Worm (Caenorhabditis elegans) whole organism, L2 larva: ENCODE results near the gene mlc-5.

Experiments used
- aly-2 ChIP-seq: fragments of 150-350 bp; optimal IDR thresholded peaks from 2 replicates; lab custom pipeline; 2014; ENCODE audit warnings: missing biosample characterization, missing genetic modification characterization
- dmd-4 ChIP-seq: sonication (generic microtip); optimal IDR thresholded peaks from 2 replicates; lab custom pipeline; 2017; ENCODE audit warnings: missing biosample characterization, missing genetic modification characterization
- nhr-10 ChIP-seq: sonication (generic microtip); optimal IDR thresholded peaks from 2 replicates; lab custom pipeline; 2017; ENCODE audit warnings: missing biosample characterization, missing genetic modification characterization
- nhr-12 ChIP-seq: fragments of 150-350 bp; optimal IDR thresholded peaks from 2 replicates; lab custom pipeline; 2014; ENCODE audit warnings: missing biosample characterization, missing genetic modification characterization
- nhr-237 ChIP-seq: fragments of 150-350 bp; optimal IDR thresholded peaks from 2 replicates; lab custom pipeline; 2014; ENCODE audit warnings: missing biosample characterization, missing genetic modification characterization
- snpc-4 ChIP-seq: fragments of 150-350 bp; optimal IDR thresholded peaks from 2 replicates; lab custom pipeline; 2014; ENCODE audit warnings: missing biosample characterization, missing genetic modification characterization
- unc-62 ChIP-seq: fragments of 150-350 bp; optimal IDR thresholded peaks from 2 replicates; lab custom pipeline; 2014; ENCODE audit warnings: missing biosample characterization, missing genetic modification reagents, missing genetic modification characterization
- ztf-11 ChIP-seq: sonication (generic microtip); optimal IDR thresholded peaks from 2 replicates; lab custom pipeline; 2017; ENCODE audit warnings: missing biosample characterization, missing genetic modification characterization

DNA sequence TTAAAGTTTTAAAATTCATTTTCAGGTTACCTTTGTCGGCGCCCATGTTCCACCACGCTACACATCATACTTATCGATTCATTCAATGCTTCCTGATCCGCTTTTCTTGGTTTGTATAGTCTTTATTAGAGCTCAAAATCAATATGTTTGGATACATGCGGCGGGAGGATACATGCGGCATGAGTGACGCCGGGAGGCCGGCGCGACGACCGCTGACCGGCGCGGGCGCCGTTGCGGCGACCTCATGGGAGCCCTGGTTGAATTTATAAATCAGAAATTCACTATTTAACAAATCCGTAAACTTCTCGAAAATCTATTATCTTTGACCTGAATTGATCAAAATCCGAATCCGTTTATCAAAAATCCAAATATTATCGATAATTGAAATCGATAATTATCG is 41.4 kb upstream of the mlc-5 start:
- TF ChIP-seq ztf-11 (tag; lab: Kevin White, UChicago) = no peak
- no peak for TF ChIP-seq nhr-12 (tag; lab: Kevin White, UChicago)
- TF ChIP-seq unc-62 (GFP tag; lab: Kevin White, UChicago) = no peak
- no peak for TF ChIP-seq snpc-4 (tag; lab: Kevin White, UChicago)
- no peak for TF ChIP-seq aly-2 (tag; lab: Kevin White, UChicago)
- TF ChIP-seq nhr-237 = no peak
- no peak for TF ChIP-seq dmd-4 (tag; lab: Kevin White, UChicago)
- no peak for TF ChIP-seq nhr-10 (tag; lab: Kevin White, UChicago)
